Worm (Caenorhabditis elegans) whole organism, midembryonic: ENCODE results near the gene srz-64.

ENCODE experiments used
- T22C8.4 ChIP-seq: fragments of 200-800 bp; sonication (Bioruptor generic); IDR thresholded peaks from 2 replicates; pipeline ENCODE4 v1.3.6; 2022; ENCODE audit warnings: missing genetic modification characterization, missing compliant biosample characterization
- cog-1 ChIP-seq: sonication (generic microtip); optimal IDR thresholded peaks from 2 replicates; lab custom pipeline; 2016; ENCODE audit warnings: missing genetic modification characterization, missing compliant biosample characterization
- flt-1 ChIP-seq: fragments of 200-800 bp; sonication (Bioruptor generic); IDR thresholded peaks from 2 replicates; pipeline ENCODE4 v1.3.6; 2022; ENCODE audit warnings: missing genetic modification characterization, missing compliant biosample characterization
- klf-2 ChIP-seq: fragments of 200-800 bp; sonication (Bioruptor generic); conservative IDR thresholded peaks from 2 replicates; pipeline ENCODE4 v1.3.6; 2022; ENCODE audit warnings: missing genetic modification reagents, missing genetic modification characterization, missing compliant biosample characterization
- ref-1 ChIP-seq: fragments of 200-800 bp; sonication (Bioruptor generic); conservative IDR thresholded peaks from 2 replicates; pipeline ENCODE4 v1.3.6; 2022; ENCODE audit warnings: missing genetic modification reagents, missing genetic modification characterization, missing compliant biosample characterization

DNA sequence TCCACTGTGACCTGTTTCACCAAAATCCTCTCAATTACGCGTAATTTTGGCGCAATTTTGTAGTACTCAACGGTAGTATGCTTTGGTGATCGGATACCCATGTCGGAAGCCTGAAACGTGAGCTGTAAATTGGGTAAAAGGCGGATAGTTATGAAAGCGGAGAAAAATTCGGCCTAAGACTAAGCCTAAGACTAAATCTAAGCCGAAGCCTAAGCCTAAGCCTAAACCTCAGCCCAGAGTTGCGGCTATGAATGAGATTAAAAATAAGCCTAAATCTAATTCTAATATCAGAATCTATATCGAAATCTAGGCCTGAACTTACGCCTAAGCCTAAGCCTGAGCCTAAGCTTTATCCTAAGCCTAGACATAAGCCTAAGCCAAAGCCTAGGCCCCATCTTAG, 40.8 kb downstream of the srz-64 start, which contains the start of gene lin-42:
- TF ChIP-seq klf-2 (no peak), T22C8.4 (no peak), flt-1 (GFP tag; lab: Robert Waterston, UW) (no peak), cog-1 (no peak), ref-1 (GFP tag; lab: Robert Waterston, UW) (no peak)
